Worm (Caenorhabditis elegans) whole organism, L3 larva: Measurements from ENCODE around the gene sra-9.

ENCODE experiments used
- aly-2 ChIP-seq: fragments of 150-350 bp; optimal IDR thresholded peaks from 2 replicates; lab custom pipeline; 2014; ENCODE audit warnings: missing biosample characterization, missing genetic modification characterization
- ceh-82 ChIP-seq: fragments of 150-350 bp; optimal IDR thresholded peaks from 2 replicates; lab custom pipeline; 2014; ENCODE audit warnings: missing biosample characterization, missing genetic modification characterization
- ceh-9 ChIP-seq: sonication (generic microtip); optimal IDR thresholded peaks from 2 replicates; lab custom pipeline; 2018; ENCODE audit warnings: missing biosample characterization, missing genetic modification characterization
- elt-2 ChIP-seq: sonication (generic microtip); optimal IDR thresholded peaks from 2 replicates; lab custom pipeline; 2016; ENCODE audit warnings: missing genetic modification reagents, mild to moderate bottlenecking, missing genetic modification characterization, missing compliant biosample characterization
- elt-3 ChIP-seq, 3 experiments: fragments of 150-350 bp in 1 of 3; sonication (generic microtip) in 2 of 3; optimal IDR thresholded peaks; 2 replicates in 2 of 3; 4 replicates in 1 of 3; lab custom pipeline; 2014 to 2017; ENCODE audit warnings: missing biosample characterization in 3 of 3, missing genetic modification characterization in 3 of 3
- fkh-2 ChIP-seq: fragments of 150-350 bp; optimal IDR thresholded peaks from 2 replicates; lab custom pipeline; 2014; ENCODE audit warnings: missing biosample characterization, missing genetic modification reagents, missing genetic modification characterization
- fos-1 ChIP-seq: fragments of 150-350 bp; optimal IDR thresholded peaks from 2 replicates; lab custom pipeline; 2014; ENCODE audit warnings: missing biosample characterization, missing genetic modification characterization
- lin-15B ChIP-seq: fragments of 150-350 bp; optimal IDR thresholded peaks from 2 replicates; lab custom pipeline; 2014; ENCODE audit warnings: missing biosample characterization, missing genetic modification characterization
- nhr-237 ChIP-seq: fragments of 150-350 bp; optimal IDR thresholded peaks from 2 replicates; lab custom pipeline; 2014; ENCODE audit warnings: missing biosample characterization, missing genetic modification characterization
- unc-39 ChIP-seq: sonication (generic microtip); optimal IDR thresholded peaks from 4 replicates; lab custom pipeline; 2017; ENCODE audit warnings: missing biosample characterization, missing genetic modification characterization
- unc-62 ChIP-seq: fragments of 150-350 bp; sonication (generic microtip); optimal IDR thresholded peaks from 4 replicates; lab custom pipeline; 2014; ENCODE audit warnings: missing biosample characterization, missing genetic modification reagents, missing genetic modification characterization
- zag-1 ChIP-seq: fragments of 150-350 bp; optimal IDR thresholded peaks from 2 replicates; lab custom pipeline; 2014; ENCODE audit warnings: missing biosample characterization, missing genetic modification characterization

DNA sequence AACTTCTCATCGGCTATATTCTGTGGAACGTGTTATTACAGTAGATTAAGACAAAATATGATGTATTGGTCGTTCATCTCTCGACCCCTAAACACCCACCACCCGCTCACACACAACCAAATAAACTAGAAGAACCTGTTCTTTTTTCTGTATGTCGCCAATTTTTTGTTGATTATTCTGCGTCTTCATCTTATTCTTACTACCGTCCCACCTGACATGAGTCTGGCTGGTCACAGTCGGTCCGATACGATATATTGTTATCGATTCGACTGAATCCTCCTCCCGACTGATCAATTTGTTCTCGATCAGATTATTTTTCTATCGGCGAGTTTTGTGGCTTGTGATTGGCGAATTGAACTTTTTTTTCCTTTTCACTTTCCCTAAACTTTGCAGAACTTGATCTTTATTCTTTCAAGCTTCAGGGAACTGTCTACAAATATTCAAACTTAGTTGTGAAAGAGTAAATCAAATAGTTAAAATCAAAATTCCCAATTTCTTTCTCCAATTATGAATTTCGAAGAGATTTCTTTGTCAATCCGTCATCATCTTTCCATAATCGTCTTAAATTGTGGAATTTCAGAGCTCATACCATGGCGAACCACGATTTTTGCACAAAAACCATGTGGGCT is 22.9 kb downstream of the sra-9 start, which contains the start of gene F35H8.2:
- no peak for TF ChIP-seq fkh-2 (tag; lab: Kevin White, UChicago)
- no peak for TF ChIP-seq elt-2
- no peak for TF ChIP-seq fos-1 (tag; lab: Kevin White, UChicago)
- TF ChIP-seq lin-15B (tag; lab: Kevin White, UChicago): no peak
- no peak for TF ChIP-seq unc-62 (GFP tag; lab: Kevin White, UChicago)
- TF ChIP-seq elt-3 (tag; optimal IDR thresholded peaks at IDR 0.05; lab: Kevin White, UChicago): no peak
- no peak for TF ChIP-seq ceh-9
- no peak for TF ChIP-seq aly-2 (tag; lab: Kevin White, UChicago)
- no peak for TF ChIP-seq nhr-237 (tag; lab: Kevin White, UChicago)
- no peak for TF ChIP-seq zag-1
- no peak for TF ChIP-seq ceh-82 (tag; lab: Kevin White, UChicago)
- no peak for TF ChIP-seq unc-39 (tag; lab: Kevin White, UChicago)
